Worm (Caenorhabditis elegans): ENCODE results near the gene sdz-32.

ce11 chrII:3429400-3429799 lies 44.4 kb upstream of the sdz-32 start, which contains the start of gene C16C8.18:
- TF ChIP-seq ama-1 (optimal IDR thresholded peaks at IDR 0.05) (no peak), pqm-1 (tag; optimal IDR thresholded peaks at IDR 0.05) (no peak), elt-2 (tag; optimal IDR thresholded peaks at IDR 0.05) (no peak), unc-3 (GFP tag; conservative IDR thresholded peaks at IDR 0.05) (no peak), unc-3 (tag; optimal IDR thresholded peaks at IDR 0.05) (no peak), hlh-30 (tag; optimal IDR thresholded peaks at IDR 0.05; ENCODE audit: insufficient read depth) (no peak)
